Worm (Caenorhabditis elegans): ENCODE results near the gene ule-2.

ce11 chrIV:14622109-14622508, 12.8 kb upstream of the ule-2 start:
- TF ChIP-seq scrt-1 (GFP tag; IDR thresholded peaks at IDR 0.05) (no peak), ama-1 (optimal IDR thresholded peaks at IDR 0.05) (no peak), hnd-1 (tag; optimal IDR thresholded peaks at IDR 0.05) (no peak), pes-1 (GFP tag; IDR thresholded peaks at IDR 0.05) (no peak), flt-1 (GFP tag; IDR thresholded peaks at IDR 0.05) (no peak), hmbx-1 (tag; optimal IDR thresholded peaks at IDR 0.05) (no peak), tbx-37 (GFP tag; conservative IDR thresholded peaks at IDR 0.05) (no peak)
